Fruit fly (Drosophila melanogaster): ENCODE measurements around the gene msi.

DNA sequence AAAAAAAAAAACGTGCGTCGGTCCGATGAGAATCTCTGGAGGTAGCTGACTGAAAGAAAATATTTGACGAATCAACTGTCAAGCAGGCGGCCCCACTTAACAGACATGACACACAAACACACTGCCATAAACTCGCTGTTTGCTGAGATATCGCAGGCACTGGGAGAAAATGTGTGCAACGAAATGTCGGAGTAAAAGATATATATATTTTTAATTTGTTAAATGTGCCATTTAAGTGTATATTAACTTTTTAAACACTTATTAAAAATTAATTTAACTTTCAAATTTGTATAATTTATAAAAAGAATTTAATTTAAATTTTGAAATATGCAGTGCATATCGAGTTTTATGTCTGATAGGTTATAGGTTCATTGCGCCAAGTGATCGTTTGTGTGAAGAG, 26.8 kb upstream of the msi start:
- peak; percentile 75 for TF ChIP-seq unpg (GFP tag; optimal IDR thresholded peaks at IDR 0.05)
- TF ChIP-seq CG2712 (tag; optimal IDR thresholded peaks at IDR 0.05), result peak; percentile 85
- no peak for TF ChIP-seq disco-r (GFP tag; optimal IDR thresholded peaks at IDR 0.05)
